Worm (Caenorhabditis elegans) whole organism, L3 larva: ENCODE measurements around the gene F15A4.5.
A peak's percentile ranks its signal among the peaks of the same experiment; 100 is the strongest.

ENCODE experiments used
- R02D3.7 ChIP-seq: fragments of 150-350 bp; optimal IDR thresholded peaks from 2 replicates; lab custom pipeline; 2014; ENCODE audit warnings: missing biosample characterization, missing genetic modification characterization
- ZK546.5 ChIP-seq: sonication (generic microtip); optimal IDR thresholded peaks from 2 replicates; lab custom pipeline; 2017; ENCODE audit warnings: missing biosample characterization, missing genetic modification characterization
- aly-2 ChIP-seq: fragments of 150-350 bp; optimal IDR thresholded peaks from 2 replicates; lab custom pipeline; 2014; ENCODE audit warnings: missing biosample characterization, missing genetic modification characterization
- ama-1 ChIP-seq: fragments of 150-350 bp; optimal IDR thresholded peaks from 2 replicates; lab custom pipeline; 2018
- ceh-16 ChIP-seq: sonication (generic microtip); optimal IDR thresholded peaks from 2 replicates; lab custom pipeline; 2017; ENCODE audit warnings: missing biosample characterization, missing genetic modification characterization
- daf-12 ChIP-seq: fragments of 150-350 bp; optimal IDR thresholded peaks from 2 replicates; lab custom pipeline; 2014; ENCODE audit warnings: missing biosample characterization, missing genetic modification reagents, missing genetic modification characterization
- egl-27 ChIP-seq: sonication (generic microtip); optimal IDR thresholded peaks from 4 replicates; lab custom pipeline; 2017; ENCODE audit warnings: missing biosample characterization, missing genetic modification reagents, missing genetic modification characterization
- elt-2 ChIP-seq: sonication (generic microtip); optimal IDR thresholded peaks from 2 replicates; lab custom pipeline; 2016; ENCODE audit warnings: missing genetic modification reagents, mild to moderate bottlenecking, missing genetic modification characterization, missing compliant biosample characterization
- elt-3 ChIP-seq, 3 experiments: fragments of 150-350 bp in 1 of 3; sonication (generic microtip) in 2 of 3; optimal IDR thresholded peaks; 2 replicates in 2 of 3; 4 replicates in 1 of 3; lab custom pipeline; 2014 to 2017; ENCODE audit warnings: missing biosample characterization in 3 of 3, missing genetic modification characterization in 3 of 3
- eor-1 ChIP-seq, 2 experiments: fragments of 150-350 bp; optimal IDR thresholded peaks; 2 replicates each; lab custom pipeline; 2014 to 2018; ENCODE audit warnings: missing biosample characterization in 2 of 2, missing genetic modification characterization in 2 of 2
- fkh-10 ChIP-seq: sonication (generic microtip); optimal IDR thresholded peaks from 2 replicates; lab custom pipeline; 2017; ENCODE audit warnings: missing biosample characterization, missing genetic modification reagents, missing genetic modification characterization
- fkh-2 ChIP-seq: fragments of 150-350 bp; optimal IDR thresholded peaks from 2 replicates; lab custom pipeline; 2014; ENCODE audit warnings: missing biosample characterization, missing genetic modification reagents, missing genetic modification characterization
- fos-1 ChIP-seq: fragments of 150-350 bp; optimal IDR thresholded peaks from 2 replicates; lab custom pipeline; 2014; ENCODE audit warnings: missing biosample characterization, missing genetic modification characterization
- hmg-11 ChIP-seq: sonication (generic microtip); optimal IDR thresholded peaks from 2 replicates; lab custom pipeline; 2016; ENCODE audit warnings: missing genetic modification characterization, missing compliant biosample characterization
- jun-1 ChIP-seq: fragments of 150-350 bp; optimal IDR thresholded peaks from 2 replicates; lab custom pipeline; 2014; ENCODE audit warnings: missing biosample characterization, missing genetic modification reagents, missing genetic modification characterization
- lin-39 ChIP-seq: fragments of 150-350 bp; optimal IDR thresholded peaks from 2 replicates; lab custom pipeline; 2018; ENCODE audit warnings: missing biosample characterization, missing genetic modification reagents, missing genetic modification characterization
- lsy-12 ChIP-seq: sonication (generic microtip); optimal IDR thresholded peaks from 2 replicates; lab custom pipeline; 2016; ENCODE audit warnings: mild to moderate bottlenecking, missing genetic modification characterization, missing compliant biosample characterization
- mml-1 ChIP-seq: fragments of 150-350 bp; sonication (generic microtip); optimal IDR thresholded peaks from 3 replicates; lab custom pipeline; 2014; ENCODE audit warnings: missing biosample characterization, missing genetic modification characterization
- nfya-1 ChIP-seq: sonication (generic microtip); optimal IDR thresholded peaks from 2 replicates; lab custom pipeline; 2017; ENCODE audit warnings: missing genetic modification characterization, mild to moderate bottlenecking, missing compliant biosample characterization, antibody characterized with exemption, moderate library complexity; ENCODE audit not compliant: insufficient read depth
- nhr-11 ChIP-seq: fragments of 150-350 bp; optimal IDR thresholded peaks from 2 replicates; lab custom pipeline; 2014; ENCODE audit warnings: missing biosample characterization, missing genetic modification characterization
- nhr-237 ChIP-seq: fragments of 150-350 bp; optimal IDR thresholded peaks from 2 replicates; lab custom pipeline; 2014; ENCODE audit warnings: missing biosample characterization, missing genetic modification characterization
- nhr-28 ChIP-seq: fragments of 150-350 bp; optimal IDR thresholded peaks from 2 replicates; lab custom pipeline; 2014; ENCODE audit warnings: missing biosample characterization, missing genetic modification characterization
- nhr-43 ChIP-seq: sonication (generic microtip); optimal IDR thresholded peaks from 2 replicates; lab custom pipeline; 2016; ENCODE audit warnings: mild to moderate bottlenecking, missing genetic modification characterization, missing compliant biosample characterization; ENCODE audit not compliant: poor library complexity, severe bottlenecking
- nhr-67 ChIP-seq: fragments of 150-350 bp; optimal IDR thresholded peaks from 2 replicates; lab custom pipeline; 2014; ENCODE audit warnings: missing biosample characterization, missing genetic modification characterization
- pha-4 ChIP-seq: fragments of 150-350 bp; optimal IDR thresholded peaks from 2 replicates; lab custom pipeline; 2014; ENCODE audit warnings: missing biosample characterization, missing genetic modification reagents, missing genetic modification characterization
- pqm-1 ChIP-seq: fragments of 150-350 bp; optimal IDR thresholded peaks from 2 replicates; lab custom pipeline; 2017; ENCODE audit warnings: missing biosample characterization, missing genetic modification characterization, inconsistent platforms
- sea-2 ChIP-seq: fragments of 150-350 bp; sonication (generic microtip); optimal IDR thresholded peaks from 4 replicates; lab custom pipeline; 2014; ENCODE audit warnings: missing biosample characterization, missing genetic modification reagents, missing genetic modification characterization
- skn-1 ChIP-seq: fragments of 150-350 bp; optimal IDR thresholded peaks from 2 replicates; lab custom pipeline; 2014; ENCODE audit warnings: missing biosample characterization, missing genetic modification characterization
- unc-39 ChIP-seq: sonication (generic microtip); optimal IDR thresholded peaks from 4 replicates; lab custom pipeline; 2017; ENCODE audit warnings: missing biosample characterization, missing genetic modification characterization
- unc-62 ChIP-seq: fragments of 150-350 bp; sonication (generic microtip); optimal IDR thresholded peaks from 4 replicates; lab custom pipeline; 2014; ENCODE audit warnings: missing biosample characterization, missing genetic modification reagents, missing genetic modification characterization
- ztf-11 ChIP-seq: fragments of 150-350 bp; optimal IDR thresholded peaks from 2 replicates; lab custom pipeline; 2014; ENCODE audit warnings: missing biosample characterization, missing genetic modification characterization
- ztf-4 ChIP-seq: fragments of 150-350 bp; optimal IDR thresholded peaks from 2 replicates; lab custom pipeline; 2014; ENCODE audit warnings: missing biosample characterization, missing genetic modification characterization

Gene F15A4.5

DNA sequence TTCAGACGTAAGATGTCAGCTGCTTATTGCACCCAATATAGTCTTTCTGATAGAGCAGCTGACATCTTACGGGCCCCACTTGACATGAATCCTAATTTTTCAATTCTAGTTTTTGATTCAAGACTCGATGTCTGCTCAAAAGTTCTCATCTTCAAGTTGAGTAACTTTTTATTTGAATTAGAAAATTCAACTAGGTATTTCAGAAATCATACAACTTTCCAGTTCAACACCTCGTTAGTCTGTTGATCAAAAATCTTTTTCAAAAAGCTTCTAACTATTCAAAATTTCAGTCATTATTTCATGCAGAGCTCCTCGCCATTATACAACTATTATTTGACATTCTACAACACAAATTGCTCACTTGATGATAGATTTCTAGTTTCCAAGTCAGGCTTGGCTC is 40.8 kb upstream of the F15A4.5 start, which contains the start of gene srh-73:
Gene srh-73 (plus strand): TSS at position 301 of the 400 bp plus-strand sequence.
- TF ChIP-seq unc-39 (tag; lab: Kevin White, UChicago) (no peak), fkh-2 (tag; lab: Kevin White, UChicago) (no peak), skn-1 (tag; lab: Kevin White, UChicago) (no peak), nhr-28 (no peak), ztf-11 (tag; lab: Kevin White, UChicago) (no peak), mml-1 (tag; lab: Kevin White, UChicago) (no peak), lsy-12 (tag; lab: Kevin White, UChicago) (no peak), daf-12 (tag; lab: Kevin White, UChicago) (no peak), pha-4 (tag; lab: Kevin White, UChicago) (no peak)
- TF ChIP-seq, all 47 proteins: peak for 0

DNA sequence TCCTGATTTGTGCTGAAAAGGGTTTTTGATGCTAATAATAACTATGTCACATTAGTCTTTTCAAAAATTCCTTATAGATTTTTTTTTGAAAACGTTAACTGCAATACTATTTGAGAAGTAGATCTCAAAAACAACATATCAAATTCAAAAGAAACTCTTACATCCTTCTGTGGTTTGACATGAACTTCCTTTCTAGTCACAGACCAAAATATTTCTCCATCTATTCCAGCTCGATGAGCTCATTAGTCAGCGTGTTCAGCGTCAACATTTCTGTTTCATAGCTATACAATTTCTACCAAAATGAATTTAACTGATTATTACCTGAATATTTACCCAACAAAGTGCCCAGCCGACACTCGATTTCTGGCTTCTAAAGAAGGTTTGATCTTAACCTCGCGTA is 37.6 kb upstream of the F15A4.5 start, which contains the start of gene srh-67:
Gene srh-67 (plus strand): TSS at position 301 of the 400 bp plus-strand sequence.
- TF ChIP-seq aly-2 (tag; lab: Kevin White, UChicago) = no peak
- no peak for TF ChIP-seq sea-2 (GFP tag; lab: Kevin White, UChicago)
- TF ChIP-seq hmg-11 (tag; lab: Kevin White, UChicago) = no peak
- TF ChIP-seq fos-1 (tag; lab: Kevin White, UChicago) = no peak
- TF ChIP-seq lsy-12 (tag; lab: Kevin White, UChicago) = no peak
- no peak for TF ChIP-seq skn-1 (tag; lab: Kevin White, UChicago)
- no peak for TF ChIP-seq pha-4 (tag; lab: Kevin White, UChicago)
- TF ChIP-seq R02D3.7 (tag; lab: Kevin White, UChicago) = no peak
- no peak for TF ChIP-seq unc-62
- no peak for TF ChIP-seq ama-1 (lab: Kevin White, UChicago)
- TF ChIP-seq nhr-43 (tag; lab: Kevin White, UChicago) = no peak

DNA sequence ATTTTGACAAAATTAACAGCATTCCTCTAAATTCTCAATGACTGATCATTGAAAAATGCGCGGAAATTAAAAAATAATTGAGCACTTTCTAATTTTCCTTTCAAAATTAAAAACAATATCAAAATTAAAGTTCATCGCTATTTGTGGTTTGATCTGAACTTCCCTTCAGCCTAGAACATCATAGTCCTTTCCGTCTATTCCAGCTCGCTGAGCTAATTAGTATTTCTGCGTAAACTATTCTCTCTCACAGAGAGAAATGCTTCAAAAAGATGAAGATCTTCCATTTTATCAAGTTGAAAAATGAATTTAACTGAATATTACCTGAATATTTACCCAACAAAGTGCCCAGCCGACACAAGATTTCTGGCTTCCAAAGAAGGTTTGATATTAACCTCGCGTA is 36.0 kb upstream of the F15A4.5 start, which contains the start of gene srh-68:
Gene srh-68 (plus strand): TSS at position 301 of the 400 bp plus-strand sequence.
- no peak for TF ChIP-seq unc-39 (tag; lab: Kevin White, UChicago)
- TF ChIP-seq nhr-237 = no peak
- TF ChIP-seq pha-4 (tag; lab: Kevin White, UChicago) = no peak
- no peak for TF ChIP-seq jun-1 (tag; lab: Kevin White, UChicago)
- no peak for TF ChIP-seq ztf-4 (tag; lab: Kevin White, UChicago)
- no peak for TF ChIP-seq eor-1 (tag; optimal IDR thresholded peaks at IDR 0.05; lab: Kevin White, UChicago)
- no peak for TF ChIP-seq egl-27 (tag; lab: Kevin White, UChicago)
- TF ChIP-seq nhr-67 (tag; lab: Kevin White, UChicago) = no peak
- TF ChIP-seq ceh-16 (tag; lab: Kevin White, UChicago) = no peak
- no peak for TF ChIP-seq elt-3 (tag; optimal IDR thresholded peaks at IDR 0.05; lab: Kevin White, UChicago)
- TF ChIP-seq nfya-1 = no peak

DNA sequence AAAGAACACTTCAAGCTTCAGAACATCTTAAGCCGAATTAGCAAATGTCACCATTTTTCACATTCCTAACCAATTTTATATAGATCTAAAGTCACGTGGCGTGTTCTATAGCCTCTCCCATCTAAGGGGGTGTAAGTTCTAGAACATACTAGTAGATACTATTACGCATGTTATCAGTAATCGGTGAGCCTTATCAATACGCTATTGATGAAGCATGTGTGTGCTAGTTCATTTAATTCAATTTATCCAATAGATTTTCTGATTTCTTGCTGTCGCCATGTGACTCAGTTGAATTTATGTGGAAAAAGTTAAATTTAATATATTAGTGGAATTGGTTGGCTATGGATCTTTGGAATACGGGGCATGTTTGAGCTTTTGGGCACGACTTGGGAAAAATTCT is 35.5 kb upstream of the F15A4.5 start:
- TF ChIP-seq pqm-1 (no peak), sea-2 (GFP tag; lab: Kevin White, UChicago) (no peak), nhr-11 (tag; lab: Kevin White, UChicago) (peak; percentile 10), ama-1 (lab: Kevin White, UChicago) (no peak)
- TF ChIP-seq, all 47 proteins: peak for 1

DNA sequence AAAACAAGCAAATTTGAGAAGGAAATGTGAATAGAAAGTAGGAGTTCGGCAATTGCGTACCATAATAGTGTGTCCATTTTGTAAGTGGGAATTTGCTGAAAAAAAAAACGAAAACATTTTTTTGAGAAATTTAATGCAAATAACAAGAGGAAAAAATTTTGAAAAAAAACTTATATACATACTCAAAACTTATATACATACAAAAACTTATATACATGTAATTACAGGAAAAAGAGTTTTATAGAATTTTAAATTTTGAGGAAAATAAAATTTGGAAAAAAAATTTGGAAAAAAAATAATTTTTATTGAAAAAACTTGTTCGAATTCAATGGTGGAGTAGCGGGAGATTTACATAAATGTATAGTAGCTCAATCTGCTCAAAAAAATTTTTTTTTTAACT is 31.7 kb upstream of the F15A4.5 start, which contains the start of gene ador-1:
Gene ador-1 (minus strand): TSS at position 101 of the 400 bp plus-strand sequence.
- TF ChIP-seq fos-1 (tag; lab: Kevin White, UChicago) = no peak
- no peak for TF ChIP-seq ama-1 (lab: Kevin White, UChicago)
- no peak for TF ChIP-seq ztf-4 (tag; lab: Kevin White, UChicago)
- no peak for TF ChIP-seq lin-39 (tag; lab: Kevin White, UChicago)
- no peak for TF ChIP-seq mml-1 (tag; lab: Kevin White, UChicago)

DNA sequence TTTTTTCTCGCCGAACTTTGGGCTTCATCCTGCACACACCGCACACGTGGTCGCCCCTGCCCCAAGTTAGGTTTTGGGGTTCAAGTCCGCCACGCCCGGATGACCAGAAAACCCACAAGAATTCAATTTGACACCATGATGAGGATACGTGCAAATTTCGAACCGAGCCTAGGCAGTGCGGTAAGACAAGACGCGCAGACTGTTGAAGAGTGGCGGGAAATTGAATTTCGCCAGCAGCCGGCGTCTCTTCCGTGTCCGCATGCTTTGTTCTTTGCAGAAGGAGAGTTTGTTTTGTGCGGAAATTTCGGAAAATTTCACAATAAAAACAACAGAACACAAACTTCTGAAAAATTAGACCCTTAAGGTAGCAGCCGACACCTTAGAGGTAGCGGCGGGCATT is 28.9 kb upstream of the F15A4.5 start:
- TF ChIP-seq fkh-10 (GFP tag; lab: Kevin White, UChicago) = peak; percentile 2
- TF ChIP-seq elt-2 (tag; lab: Kevin White, UChicago) = no peak
- TF ChIP-seq ZK546.5 (tag; lab: Kevin White, UChicago) = no peak
- TF ChIP-seq fkh-2 (tag; lab: Kevin White, UChicago) = no peak
- TF ChIP-seq egl-27 (tag; lab: Kevin White, UChicago) = no peak
- TF ChIP-seq elt-3 (tag; optimal IDR thresholded peaks at IDR 0.05; lab: Kevin White, UChicago) = no peak
- TF ChIP-seq lsy-12 (tag; lab: Kevin White, UChicago) = no peak
- TF ChIP-seq daf-12 (tag; lab: Kevin White, UChicago) = no peak
